Fruit fly (Drosophila melanogaster) whole organism, embryonic: ENCODE measurements around the gene CG15423.

Source experiments
- Abd-B ChIP-seq: fragments of 200-800 bp; sonication (Bioruptor generic); optimal IDR thresholded peaks from 2 replicates; lab custom pipeline; 2018; ENCODE audit warnings: missing biosample characterization, mild to moderate bottlenecking, missing genetic modification characterization, moderate library complexity
- BtbVII ChIP-seq: fragments of 200-800 bp; sonication (Bioruptor generic); optimal IDR thresholded peaks from 3 replicates; lab custom pipeline; 2017; ENCODE audit warnings: missing biosample characterization, mild to moderate bottlenecking, missing genetic modification characterization
- CG12155 ChIP-seq: fragments of 200-800 bp; sonication (Bioruptor generic); optimal IDR thresholded peaks from 3 replicates; lab custom pipeline; 2016; ENCODE audit warnings: missing biosample characterization, missing genetic modification characterization
- CG14667 ChIP-seq: fragments of 200-800 bp; sonication (Bioruptor generic); IDR thresholded peaks from 2 replicates; pipeline ENCODE4 v1.3.6; 2022; ENCODE audit warnings: missing biosample characterization, missing genetic modification characterization
- CG15011 ChIP-seq: fragments of 200-800 bp; sonication (Bioruptor generic); optimal IDR thresholded peaks from 3 replicates; lab custom pipeline; 2018; ENCODE audit warnings: missing biosample characterization, mild to moderate bottlenecking, missing genetic modification characterization
- CG15073 ChIP-seq: fragments of 200-800 bp; sonication (Bioruptor generic); optimal IDR thresholded peaks from 2 replicates; lab custom pipeline; 2016; ENCODE audit warnings: missing biosample characterization, missing genetic modification characterization
- CG2120 ChIP-seq: fragments of 200-800 bp; sonication (Bioruptor generic); optimal IDR thresholded peaks from 3 replicates; lab custom pipeline; 2016; ENCODE audit warnings: missing biosample characterization, missing genetic modification characterization
- CG2712 ChIP-seq: fragments of 200-800 bp; optimal IDR thresholded peaks from 3 replicates; lab custom pipeline; 2019; ENCODE audit warnings: missing biosample characterization, mild to moderate bottlenecking, missing genetic modification characterization, moderate library complexity
- CG6683 ChIP-seq: fragments of 200-800 bp; sonication (Bioruptor generic); optimal IDR thresholded peaks from 2 replicates; lab custom pipeline; 2017; ENCODE audit warnings: missing biosample characterization, mild to moderate bottlenecking, missing genetic modification characterization, missing genetic modification reagents
- CG7556 ChIP-seq: fragments of 200-800 bp; sonication (Bioruptor generic); optimal IDR thresholded peaks from 2 replicates; lab custom pipeline; 2017; ENCODE audit warnings: missing biosample characterization, mild to moderate bottlenecking, missing genetic modification characterization
- CG9215 ChIP-seq: fragments of 200-800 bp; sonication (Bioruptor generic); IDR thresholded peaks from 2 replicates; pipeline ENCODE4 v1.3.6; 2022; ENCODE audit warnings: missing biosample characterization, missing genetic modification characterization
- Dad ChIP-seq: fragments of 200-800 bp; sonication (Bioruptor generic); optimal IDR thresholded peaks from 3 replicates; lab custom pipeline; 2016; ENCODE audit warnings: missing biosample characterization, missing genetic modification characterization
- Deaf1 ChIP-seq: fragments of 200-800 bp; optimal IDR thresholded peaks from 3 replicates; lab custom pipeline; 2019; ENCODE audit warnings: missing biosample characterization, mild to moderate bottlenecking, missing genetic modification characterization, moderate library complexity
- Dref ChIP-seq: fragments of 200-800 bp; sonication (Bioruptor generic); IDR thresholded peaks from 2 replicates; pipeline ENCODE4 v1.3.6; 2022; ENCODE audit warnings: missing biosample characterization, missing genetic modification characterization
- Drgx ChIP-seq: fragments of 200-800 bp; sonication (Bioruptor generic); IDR thresholded peaks from 2 replicates; pipeline ENCODE4 v1.3.6; 2022; ENCODE audit warnings: missing biosample characterization, missing genetic modification characterization
- Fer3 ChIP-seq: fragments of 200-800 bp; sonication (Bioruptor generic); optimal IDR thresholded peaks from 2 replicates; lab custom pipeline; 2018; ENCODE audit warnings: missing biosample characterization, mild to moderate bottlenecking, missing genetic modification characterization, moderate library complexity
- HmgD ChIP-seq: fragments of 200-800 bp; sonication (Bioruptor generic); optimal IDR thresholded peaks from 3 replicates; lab custom pipeline; 2016; ENCODE audit warnings: missing biosample characterization, missing genetic modification characterization
- Hr3 ChIP-seq: fragments of 200-800 bp; sonication (Bioruptor generic); optimal IDR thresholded peaks from 3 replicates; lab custom pipeline; 2016; ENCODE audit warnings: missing biosample characterization, missing genetic modification characterization
- Hsf ChIP-seq: fragments of 200-800 bp; sonication (Bioruptor generic); optimal IDR thresholded peaks from 3 replicates; lab custom pipeline; 2016; ENCODE audit warnings: missing biosample characterization, missing genetic modification characterization
- Med ChIP-seq: fragments of 200-800 bp; sonication (Bioruptor generic); peaks from one replicate; lab custom pipeline; 2016; ENCODE audit warnings: missing biosample characterization, missing genetic modification characterization, mild to moderate bottlenecking, inconsistent platforms, moderate library complexity
- Mes4 ChIP-seq: fragments of 200-800 bp; sonication (Bioruptor generic); optimal IDR thresholded peaks from 2 replicates; lab custom pipeline; 2016; ENCODE audit warnings: missing biosample characterization, missing genetic modification characterization
- Mrtf ChIP-seq: fragments of 200-800 bp; sonication (Bioruptor generic); IDR thresholded peaks from 3 replicates; pipeline ENCODE4 v1.3.6; 2022; ENCODE audit warnings: missing biosample characterization, missing genetic modification characterization
- Myb ChIP-seq: fragments of 200-800 bp; sonication (Bioruptor generic); optimal IDR thresholded peaks from 2 replicates; lab custom pipeline; 2016; ENCODE audit warnings: missing biosample characterization, missing genetic modification characterization
- PHDP ChIP-seq: fragments of 200-800 bp; sonication (Bioruptor generic); optimal IDR thresholded peaks from 3 replicates; lab custom pipeline; 2018; ENCODE audit warnings: missing biosample characterization, mild to moderate bottlenecking, missing genetic modification characterization, moderate library complexity
- Sox100B ChIP-seq: fragments of 200-800 bp; sonication (Bioruptor generic); optimal IDR thresholded peaks from 3 replicates; lab custom pipeline; 2018; ENCODE audit warnings: missing biosample characterization, mild to moderate bottlenecking, missing genetic modification characterization
- Tbp ChIP-seq: fragments of >200 bp; optimal IDR thresholded peaks from 2 replicates; lab custom pipeline; 2018; ENCODE audit warnings: missing biosample characterization, missing genetic modification characterization
- Trl ChIP-seq, 3 experiments: fragments of >200 bp in 2 of 3; fragments of 200-800 bp in 1 of 3; sonication (Bioruptor generic) in 1 of 3; optimal IDR thresholded peaks; 2 replicates in 1 of 3; 3 replicates in 2 of 3; lab custom pipeline; 2016 to 2017; ENCODE audit warnings: missing biosample characterization in 1 of 3, missing genetic modification characterization in 1 of 3
- Xrp1 ChIP-seq: fragments of 200-800 bp; sonication (Bioruptor generic); IDR thresholded peaks from 2 replicates; pipeline ENCODE4 v1.3.6; 2022; ENCODE audit warnings: missing biosample characterization, missing genetic modification characterization
- aop ChIP-seq: fragments of 200-800 bp; sonication (Bioruptor generic); IDR thresholded peaks from 2 replicates; pipeline ENCODE4 v1.3.6; 2022; ENCODE audit warnings: missing biosample characterization, missing genetic modification characterization
- bab2 ChIP-seq: fragments of 200-800 bp; sonication (Bioruptor generic); optimal IDR thresholded peaks from 2 replicates; lab custom pipeline; 2016; ENCODE audit warnings: missing biosample characterization, missing genetic modification characterization
- bcd ChIP-seq: fragments of 200-800 bp; sonication (Bioruptor generic); optimal IDR thresholded peaks from 2 replicates; lab custom pipeline; 2017; ENCODE audit warnings: missing biosample characterization, mild to moderate bottlenecking, missing genetic modification characterization
- bsh ChIP-seq, 2 experiments: fragments of 200-800 bp; sonication (Bioruptor generic); optimal IDR thresholded peaks; 2 replicates each; lab custom pipeline; 2017 to 2018; ENCODE audit warnings: mild to moderate bottlenecking in 2 of 2, missing biosample characterization in 2 of 2, missing genetic modification characterization in 2 of 2, moderate library complexity in 1 of 2
- chn ChIP-seq: fragments of 200-800 bp; sonication (Bioruptor generic); optimal IDR thresholded peaks from 2 replicates; lab custom pipeline; 2016; ENCODE audit warnings: missing biosample characterization, missing genetic modification characterization
- corto ChIP-seq: fragments of 200-800 bp; sonication (Bioruptor generic); optimal IDR thresholded peaks from 2 replicates; lab custom pipeline; 2016; ENCODE audit warnings: missing biosample characterization, mild to moderate bottlenecking, missing genetic modification characterization, moderate library complexity
- grau ChIP-seq: fragments of 200-800 bp; optimal IDR thresholded peaks from 3 replicates; lab custom pipeline; 2019; ENCODE audit warnings: missing biosample characterization, mild to moderate bottlenecking, missing genetic modification characterization, moderate library complexity
- jigr1 ChIP-seq: fragments of 200-800 bp; sonication (Bioruptor generic); IDR thresholded peaks from 3 replicates; pipeline ENCODE4 v1.3.6; 2022; ENCODE audit warnings: missing biosample characterization, missing genetic modification characterization
- ken ChIP-seq: fragments of 200-800 bp; sonication (Bioruptor generic); IDR thresholded peaks from 3 replicates; pipeline ENCODE4 v1.3.6; 2022; ENCODE audit warnings: missing biosample characterization, missing genetic modification characterization
- lmd ChIP-seq: fragments of 200-800 bp; sonication (Bioruptor generic); IDR thresholded peaks from 2 replicates; pipeline ENCODE4 v1.3.6; 2022; ENCODE audit warnings: missing biosample characterization, missing genetic modification characterization
- lov ChIP-seq, 2 experiments: fragments of 200-800 bp in 1 of 2; fragments of >200 bp in 1 of 2; sonication (Bioruptor generic) in 1 of 2; IDR thresholded peaks in 1 of 2; optimal IDR thresholded peaks in 1 of 2; 2 replicates in 1 of 2; 3 replicates in 1 of 2; pipeline versions ENCODE4 v1.3.6 to Lab custom; 2017 to 2022; ENCODE audit warnings: missing biosample characterization in 1 of 2, missing genetic modification characterization in 1 of 2
- mam ChIP-seq: fragments of 200-800 bp; sonication (Bioruptor generic); optimal IDR thresholded peaks from 3 replicates; lab custom pipeline; 2016; ENCODE audit warnings: missing biosample characterization, missing genetic modification characterization
- nerfin-1 ChIP-seq: fragments of 200-800 bp; sonication (Bioruptor generic); optimal IDR thresholded peaks from 3 replicates; lab custom pipeline; 2019; ENCODE audit warnings: missing biosample characterization, mild to moderate bottlenecking, missing genetic modification characterization, moderate library complexity
- onecut ChIP-seq: fragments of 200-800 bp; sonication (Bioruptor generic); IDR thresholded peaks from 2 replicates; pipeline ENCODE4 v1.3.6; 2022; ENCODE audit warnings: missing biosample characterization, missing genetic modification characterization
- pb ChIP-seq: fragments of 200-800 bp; sonication (Bioruptor generic); optimal IDR thresholded peaks from 3 replicates; lab custom pipeline; 2016; ENCODE audit warnings: missing biosample characterization, missing genetic modification characterization
- prd ChIP-seq, 3 experiments: fragments of >200 bp in 2 of 3; fragments of 200-800 bp in 1 of 3; sonication (Bioruptor generic) in 1 of 3; optimal IDR thresholded peaks in 2 of 3; IDR thresholded peaks in 1 of 3; 2 replicates in 2 of 3; 3 replicates in 1 of 3; pipeline versions ENCODE4 v1.3.6 to Lab custom; 2017 to 2022; ENCODE audit warnings: missing biosample characterization in 1 of 3, missing genetic modification characterization in 1 of 3
- pros ChIP-seq: fragments of 200-800 bp; sonication (Bioruptor generic); optimal IDR thresholded peaks from 3 replicates; lab custom pipeline; 2019; ENCODE audit warnings: missing biosample characterization, mild to moderate bottlenecking, missing genetic modification characterization, moderate library complexity
- rib ChIP-seq: fragments of 200-800 bp; sonication (Bioruptor generic); IDR thresholded peaks from 2 replicates; pipeline ENCODE4 v1.3.6; 2022; ENCODE audit warnings: missing biosample characterization, missing genetic modification characterization
- schlank ChIP-seq: fragments of 200-800 bp; sonication (Bioruptor generic); optimal IDR thresholded peaks from 2 replicates; lab custom pipeline; 2018; ENCODE audit warnings: missing biosample characterization, mild to moderate bottlenecking, missing genetic modification characterization
- scrt ChIP-seq: fragments of 200-800 bp; sonication (Bioruptor generic); optimal IDR thresholded peaks from 2 replicates; lab custom pipeline; 2018; ENCODE audit warnings: missing biosample characterization, mild to moderate bottlenecking, missing genetic modification characterization, moderate library complexity
- sens ChIP-seq: fragments of 200-800 bp; sonication (Bioruptor generic); peaks from one replicate; lab custom pipeline; 2016; ENCODE audit warnings: missing biosample characterization, missing genetic modification characterization
- slou ChIP-seq: fragments of 200-800 bp; sonication (Bioruptor generic); optimal IDR thresholded peaks from 3 replicates; lab custom pipeline; 2016; ENCODE audit warnings: missing biosample characterization, missing genetic modification characterization
- zfh1 ChIP-seq: fragments of 200-800 bp; sonication (Bioruptor generic); IDR thresholded peaks from 3 replicates; pipeline ENCODE4 v1.3.6; 2022; ENCODE audit warnings: missing biosample characterization, missing genetic modification characterization

The CG15423 gene

dm6 chr2L:4028026-4028425 lies 22.2 kb downstream of the CG15423 start:
- TF ChIP-seq HmgD (GFP tag; lab: Kevin White, UChicago) (no peak), lov (optimal IDR thresholded peaks at IDR 0.05; lab: Kevin White, UChicago) (no peak), lov (GFP tag; IDR thresholded peaks at IDR 0.05; lab: Robert Waterston, UW) (no peak), zfh1 (GFP tag; lab: Robert Waterston, UW) (0 out of 3 replicates have a peak, but pooled peaks have one; percentile 26), Fer3 (no peak), ken (GFP tag; lab: Robert Waterston, UW) (0 out of 3 replicates have a peak, but pooled peaks have one; percentile 31), bsh (GFP tag; optimal IDR thresholded peaks at IDR 0.05; lab: Kevin White, UChicago) (peak in 1 of 2 experiments; percentile 14), CG12155 (GFP tag; lab: Kevin White, UChicago) (no peak), schlank (tag; lab: Kevin White, UChicago) (no peak), Trl (optimal IDR thresholded peaks at IDR 0.05; lab: Kevin White, UChicago) (peak in 1 of 2 experiments; percentile 23), Trl (GFP tag; optimal IDR thresholded peaks at IDR 0.05; lab: Kevin White, UChicago) (no peak), Mes4 (GFP tag; lab: Kevin White, UChicago) (no peak), CG7556 (GFP tag; lab: Kevin White, UChicago) (no peak), Abd-B (GFP tag; lab: Kevin White, UChicago) (no peak), CG9215 (GFP tag; lab: Robert Waterston, UW) (no peak), pros (GFP tag; lab: Kevin White, UChicago) (no peak), Dad (GFP tag; lab: Kevin White, UChicago) (no peak), Hsf (GFP tag; lab: Kevin White, UChicago) (no peak), BtbVII (GFP tag; lab: Kevin White, UChicago) (no peak), prd (optimal IDR thresholded peaks at IDR 0.05; lab: Kevin White, UChicago) (no peak), prd (GFP tag; IDR thresholded peaks at IDR 0.05; lab: Robert Waterston, UW) (peak; percentile 39; the same call in 1 of the 3 replicates), Med (GFP tag; lab: Kevin White, UChicago) (no peak), corto (GFP tag; lab: Kevin White, UChicago) (no peak), pb (GFP tag; lab: Kevin White, UChicago) (no peak), grau (peak; percentile 1), Hr3 (no peak), CG14667 (GFP tag; lab: Robert Waterston, UW) (no peak), CG2712 (tag; lab: Kevin White, UChicago) (peak; percentile 30), rib (no peak), Tbp (GFP tag; lab: Kevin White, UChicago) (no peak), Mrtf (no peak), jigr1 (GFP tag; lab: Robert Waterston, UW) (no peak), bab2 (GFP tag; lab: Kevin White, UChicago) (no peak), CG2120 (no peak), bcd (GFP tag; lab: Kevin White, UChicago) (no peak), sens (GFP tag; lab: Kevin White, UChicago) (peak; percentile 43), Dref (GFP tag; lab: Robert Waterston, UW) (no peak), Deaf1 (tag; lab: Kevin White, UChicago) (no peak), Xrp1 (GFP tag; lab: Robert Waterston, UW) (peak; percentile 45; the same call in 1 of the 2 replicates), nerfin-1 (tag; lab: Kevin White, UChicago) (no peak), lmd (GFP tag; lab: Robert Waterston, UW) (no peak), Drgx (peak; percentile 49; the same call in 1 of the 2 replicates), PHDP (tag; lab: Kevin White, UChicago) (no peak), CG6683 (GFP tag; lab: Kevin White, UChicago) (no peak), Sox100B (GFP tag; lab: Kevin White, UChicago) (no peak), scrt (no peak), chn (GFP tag; lab: Kevin White, UChicago) (no peak), onecut (GFP tag; lab: Robert Waterston, UW) (no peak), CG15073 (no peak), slou (GFP tag; lab: Kevin White, UChicago) (no peak), CG15011 (GFP tag; lab: Kevin White, UChicago) (no peak), mam (GFP tag; lab: Kevin White, UChicago) (no peak), Myb (no peak), aop (GFP tag; lab: Robert Waterston, UW) (no peak)
